Worm (Caenorhabditis elegans) whole organism, L4 larva: ENCODE measurements around the gene H39E20.1.

Experiments
- F37D6.2 ChIP-seq: sonication (generic microtip); optimal IDR thresholded peaks from 2 replicates; lab custom pipeline; 2016; ENCODE audit warnings: mild to moderate bottlenecking, missing genetic modification characterization, missing compliant biosample characterization
- Y105C5A.15 ChIP-seq: fragments of 200-800 bp; sonication (Bioruptor generic); IDR thresholded peaks from 2 replicates; pipeline ENCODE4 v1.3.6; 2022; ENCODE audit warnings: missing genetic modification characterization, missing compliant biosample characterization
- ZK337.2 ChIP-seq: fragments of 200-800 bp; sonication (Bioruptor generic); IDR thresholded peaks from 2 replicates; pipeline ENCODE4 v1.3.6; 2022; ENCODE audit warnings: missing genetic modification reagents, missing genetic modification characterization, missing compliant biosample characterization
- aha-1 ChIP-seq: fragments of 150-350 bp; peaks from one replicate; lab custom pipeline; 2014; ENCODE audit warnings: missing biosample characterization, missing genetic modification characterization
- ama-1 ChIP-seq: fragments of 150-350 bp; optimal IDR thresholded peaks from 2 replicates; lab custom pipeline; 2014; ENCODE audit warnings: inconsistent platforms, mixed read lengths
- arid-1 ChIP-seq: fragments of 200-800 bp; sonication (Bioruptor generic); conservative IDR thresholded peaks from 2 replicates; pipeline ENCODE4 v1.3.6; 2022; ENCODE audit warnings: missing genetic modification reagents, missing genetic modification characterization, missing compliant biosample characterization
- attf-4 ChIP-seq: sonication (generic microtip); optimal IDR thresholded peaks from 3 replicates; lab custom pipeline; 2017; ENCODE audit warnings: missing biosample characterization, missing genetic modification characterization
- ceh-20 ChIP-seq: fragments of 200-800 bp; sonication (Bioruptor generic); IDR thresholded peaks from 2 replicates; pipeline ENCODE4 v1.3.6; 2022; ENCODE audit warnings: missing genetic modification reagents, missing genetic modification characterization, missing compliant biosample characterization
- daf-16 ChIP-seq, 3 experiments: sonication (generic microtip); optimal IDR thresholded peaks; 2 replicates each; lab custom pipeline; 2016 to 2017; ENCODE audit warnings: missing genetic modification characterization in 3 of 3, missing genetic modification reagents in 3 of 3, mild to moderate bottlenecking in 2 of 3, missing compliant biosample characterization in 2 of 3, missing biosample characterization in 1 of 3, moderate library complexity in 1 of 3
- duxl-1 ChIP-seq: sonication (generic microtip); optimal IDR thresholded peaks from 2 replicates; lab custom pipeline; 2016; ENCODE audit warnings: mild to moderate bottlenecking, missing genetic modification characterization, moderate library complexity, missing compliant biosample characterization; ENCODE audit not compliant: poor library complexity
- hif-1 ChIP-seq, 2 experiments: sonication (generic microtip); optimal IDR thresholded peaks; 2 replicates each; lab custom pipeline; 2016 to 2017; ENCODE audit warnings: missing compliant biosample characterization in 2 of 2, missing genetic modification characterization in 2 of 2, missing genetic modification reagents in 2 of 2, missing genotype in 2 of 2, mild to moderate bottlenecking in 1 of 2
- hlh-30 ChIP-seq: sonication (generic microtip); optimal IDR thresholded peaks from 2 replicates; lab custom pipeline; 2017; ENCODE audit warnings: antibody characterized with exemption, mild to moderate bottlenecking, missing genetic modification characterization, missing compliant biosample characterization; ENCODE audit not compliant: insufficient read depth
- hmg-1.1 ChIP-seq: fragments of 200-800 bp; sonication (Bioruptor generic); IDR thresholded peaks from 2 replicates; pipeline ENCODE4 v1.3.6; 2022; ENCODE audit warnings: missing genetic modification reagents, missing genetic modification characterization, missing compliant biosample characterization
- lim-7 ChIP-seq: fragments of 200-800 bp; sonication (Bioruptor generic); IDR thresholded peaks from 2 replicates; pipeline ENCODE4 v1.3.6; 2022; ENCODE audit warnings: missing genetic modification characterization, missing compliant biosample characterization
- lin-38 ChIP-seq: fragments of 200-800 bp; sonication (Bioruptor generic); IDR thresholded peaks from 2 replicates; pipeline ENCODE4 v1.3.6; 2022; ENCODE audit warnings: missing genetic modification reagents, missing genetic modification characterization, missing compliant biosample characterization
- lin-39 ChIP-seq: fragments of 150-350 bp; optimal IDR thresholded peaks from 2 replicates; lab custom pipeline; 2014; ENCODE audit warnings: missing biosample characterization, missing genetic modification reagents, missing genetic modification characterization
- mdl-1 ChIP-seq, 2 experiments: fragments of 150-350 bp in 1 of 2; sonication (generic microtip) in 1 of 2; optimal IDR thresholded peaks; 2 replicates each; lab custom pipeline; 2014 to 2017; ENCODE audit warnings: missing biosample characterization in 2 of 2, missing genetic modification characterization in 2 of 2
- mep-1 ChIP-seq: fragments of 150-350 bp; sonication (generic microtip); optimal IDR thresholded peaks from 3 replicates; lab custom pipeline; 2014; ENCODE audit warnings: missing biosample characterization, missing genetic modification characterization
- mes-2 ChIP-seq: sonication (generic microtip); optimal IDR thresholded peaks from 2 replicates; lab custom pipeline; 2016; ENCODE audit warnings: missing genotype, mild to moderate bottlenecking, missing genetic modification characterization, missing compliant biosample characterization; ENCODE audit not compliant: poor library complexity, severe bottlenecking
- nhr-102 ChIP-seq: sonication (generic microtip); optimal IDR thresholded peaks from 2 replicates; lab custom pipeline; 2016; ENCODE audit warnings: mild to moderate bottlenecking, missing genetic modification characterization, moderate library complexity, missing compliant biosample characterization
- nhr-11 ChIP-seq: fragments of 150-350 bp; optimal IDR thresholded peaks from 2 replicates; lab custom pipeline; 2014; ENCODE audit warnings: missing biosample characterization, missing genetic modification characterization
- nhr-237 ChIP-seq: sonication (generic microtip); optimal IDR thresholded peaks from 2 replicates; lab custom pipeline; 2017; ENCODE audit warnings: missing biosample characterization, missing genetic modification characterization
- nhr-25 ChIP-seq: sonication (generic microtip); optimal IDR thresholded peaks from 2 replicates; lab custom pipeline; 2017; ENCODE audit warnings: missing genetic modification characterization, mild to moderate bottlenecking, missing compliant biosample characterization, antibody characterized with exemption, moderate library complexity, borderline replicate concordance; ENCODE audit not compliant: insufficient read depth
- nhr-42 ChIP-seq: fragments of 200-800 bp; sonication (Bioruptor generic); IDR thresholded peaks from 2 replicates; pipeline ENCODE4 v1.3.6; 2022; ENCODE audit warnings: missing genetic modification characterization, missing compliant biosample characterization
- nhr-77 ChIP-seq: fragments of 150-350 bp; optimal IDR thresholded peaks from 2 replicates; lab custom pipeline; 2014; ENCODE audit warnings: missing biosample characterization, missing genetic modification characterization
- pha-4 ChIP-seq, 2 experiments: fragments of 150-350 bp in 1 of 2; fragments of 200-800 bp in 1 of 2; sonication (Bioruptor generic) in 1 of 2; IDR thresholded peaks in 1 of 2; optimal IDR thresholded peaks in 1 of 2; 2 replicates each; pipeline versions ENCODE4 v1.3.6 to Lab custom; 2014 to 2022; ENCODE audit warnings: missing genetic modification characterization in 2 of 2, missing genetic modification reagents in 2 of 2, missing biosample characterization in 1 of 2, missing compliant biosample characterization in 1 of 2
- pqm-1 ChIP-seq: sonication (generic microtip); optimal IDR thresholded peaks from 2 replicates; lab custom pipeline; 2017; ENCODE audit warnings: missing biosample characterization, missing genetic modification characterization
- rbr-2 ChIP-seq: sonication (generic microtip); optimal IDR thresholded peaks from 2 replicates; lab custom pipeline; 2016; ENCODE audit warnings: missing genotype, missing genetic modification characterization, missing compliant biosample characterization
- set-16 ChIP-seq: fragments of 200-800 bp; sonication (Bioruptor generic); IDR thresholded peaks from 2 replicates; pipeline ENCODE4 v1.3.6; 2022; ENCODE audit warnings: missing genetic modification reagents, missing genetic modification characterization, missing compliant biosample characterization
- spr-3 ChIP-seq: fragments of 200-800 bp; sonication (Bioruptor generic); optimal IDR thresholded peaks from 2 replicates; lab custom pipeline; 2018; ENCODE audit warnings: mild to moderate bottlenecking, missing genetic modification characterization, missing compliant biosample characterization
- unc-39 ChIP-seq: sonication (generic microtip); optimal IDR thresholded peaks from 2 replicates; lab custom pipeline; 2017; ENCODE audit warnings: missing biosample characterization, missing genetic modification characterization
- unc-62 ChIP-seq, 3 experiments: fragments of 150-350 bp in 1 of 3; sonication (generic microtip); optimal IDR thresholded peaks in 2 of 3; peaks in 1 of 3; 1 replicate in 1 of 3; 2 replicates in 2 of 3; lab custom pipeline; 2014 to 2017; ENCODE audit warnings: missing biosample characterization in 3 of 3, missing genetic modification characterization in 3 of 3, missing genetic modification reagents in 3 of 3, missing genotype in 1 of 3
- vab-7 ChIP-seq: fragments of 200-800 bp; sonication (Bioruptor generic); IDR thresholded peaks from 2 replicates; pipeline ENCODE4 v1.3.6; 2022; ENCODE audit warnings: missing genetic modification reagents, missing genetic modification characterization, missing compliant biosample characterization
- zip-11 ChIP-seq: fragments of 200-800 bp; sonication (Bioruptor generic); IDR thresholded peaks from 2 replicates; pipeline ENCODE4 v1.3.6; 2022; ENCODE audit warnings: missing genetic modification characterization, missing compliant biosample characterization

The H39E20.1 gene

DNA sequence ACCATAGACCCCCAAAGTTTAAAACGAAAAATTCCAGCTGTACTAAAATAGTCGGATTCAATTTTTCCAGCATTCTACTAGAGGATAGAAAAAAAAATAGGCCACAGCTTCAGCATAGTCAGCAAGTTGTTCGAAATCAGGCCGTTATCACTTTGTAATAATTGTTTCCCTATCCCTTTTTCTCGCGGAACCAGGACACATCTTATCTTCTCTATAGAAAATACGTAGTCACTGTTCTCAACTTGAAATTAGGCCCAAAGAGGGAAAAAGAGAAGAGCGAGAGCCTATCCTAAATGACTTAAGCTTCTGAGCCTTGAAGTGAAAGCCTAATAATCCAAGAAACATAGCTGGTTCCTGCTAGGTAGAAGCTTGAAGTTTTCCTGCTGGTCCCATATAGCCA is 48.3 kb upstream of the H39E20.1 start (continued):
- no peak for TF ChIP-seq lin-39
- no peak for TF ChIP-seq pha-4 (GFP tag; IDR thresholded peaks at IDR 0.05; lab: Robert Waterston, UW)
- no peak for TF ChIP-seq pha-4 (tag; optimal IDR thresholded peaks at IDR 0.05; lab: Kevin White, UChicago)
- TF ChIP-seq nhr-25 (tag; lab: Kevin White, UChicago) = no peak
- peak; percentile 39; the same call in 1 of the 2 replicates for TF ChIP-seq nhr-42 (GFP tag; lab: Robert Waterston, UW)
- TF ChIP-seq duxl-1 (tag; lab: Kevin White, UChicago) = peak; percentile 64
- TF ChIP-seq mdl-1 (tag; optimal IDR thresholded peaks at IDR 0.05; lab: Kevin White, UChicago) = no peak
- TF ChIP-seq ZK337.2 (GFP tag; lab: Robert Waterston, UW) = no peak
- 0 out of 2 replicates have a peak, but pooled peaks have one; percentile 22 for TF ChIP-seq arid-1 (GFP tag; lab: Robert Waterston, UW)

DNA sequence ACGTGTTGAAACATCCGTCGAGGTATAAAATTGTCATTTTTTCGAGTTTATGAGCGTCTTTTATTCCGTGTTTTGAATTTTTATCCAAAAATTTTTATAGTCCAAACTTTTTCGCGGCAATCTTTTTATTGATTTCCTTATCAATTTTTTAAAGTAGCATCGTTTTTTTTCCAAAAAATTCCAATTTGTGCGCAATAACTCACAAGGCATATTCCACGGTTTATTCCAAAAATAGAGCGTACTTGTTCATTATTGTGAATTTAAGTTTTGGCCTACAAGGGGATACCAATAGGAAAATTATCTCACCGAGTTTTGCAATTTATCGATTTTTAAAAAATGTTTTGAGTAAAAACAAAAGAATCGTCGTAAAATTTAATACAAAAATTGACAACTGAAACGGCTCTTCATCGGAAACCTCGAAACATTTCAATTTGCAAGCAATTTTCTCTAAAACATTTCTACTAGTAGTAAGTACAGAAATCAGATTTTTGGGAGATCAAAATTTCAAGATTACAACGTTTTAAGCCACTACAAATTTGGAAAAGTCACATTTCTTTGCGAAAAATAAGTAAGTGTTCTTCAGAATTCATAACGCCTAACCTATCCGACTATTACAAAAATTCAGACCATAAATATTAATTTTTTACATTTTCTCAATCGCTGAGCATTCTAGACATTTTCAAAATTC is 46.3 kb upstream of the H39E20.1 start:
- no peak for TF ChIP-seq vab-7
- TF ChIP-seq nhr-237 (tag; lab: Kevin White, UChicago) = no peak
- peak; percentile 68 for TF ChIP-seq aha-1 (tag; lab: Kevin White, UChicago)
- TF ChIP-seq ama-1 = no peak
- TF ChIP-seq hmg-1.1 (GFP tag; lab: Robert Waterston, UW) = no peak
- TF ChIP-seq lim-7 (GFP tag; lab: Robert Waterston, UW) = no peak
- TF ChIP-seq attf-4 = no peak
- TF ChIP-seq unc-62 (GFP tag; optimal IDR thresholded peaks at IDR 0.05 in 1 of 2; lab: Kevin White, UChicago) = peak in 1 of 2 experiments; percentile 89
- TF ChIP-seq unc-62 (tag; optimal IDR thresholded peaks at IDR 0.05; lab: Kevin White, UChicago) = no peak
- TF ChIP-seq nhr-102 (tag; lab: Kevin White, UChicago) = peak; percentile 55
- peak; percentile 8 for TF ChIP-seq duxl-1 (tag; lab: Kevin White, UChicago)
- peak; percentile 61 for TF ChIP-seq nhr-77 (tag; lab: Kevin White, UChicago)
- TF ChIP-seq zip-11 (GFP tag; lab: Robert Waterston, UW) = no peak
- TF ChIP-seq pqm-1 = no peak
- peak; percentile 0 for TF ChIP-seq mep-1 (tag; lab: Kevin White, UChicago)
- peak in 1 of 2 experiments; percentile 17 for TF ChIP-seq hif-1 (tag; optimal IDR thresholded peaks at IDR 0.05; lab: Kevin White, UChicago)
- no peak for TF ChIP-seq ceh-20 (GFP tag; lab: Robert Waterston, UW)
- TF ChIP-seq daf-16 (GFP tag; optimal IDR thresholded peaks at IDR 0.05; lab: Kevin White, UChicago) = no peak
- TF ChIP-seq daf-16 (tag; optimal IDR thresholded peaks at IDR 0.05; lab: Kevin White, UChicago) = peak; percentile 37
- peak; percentile 10; the same call in 1 of the 2 replicates for TF ChIP-seq lin-38 (GFP tag; lab: Robert Waterston, UW)
- TF ChIP-seq, all 104 proteins: peak for 9

DNA sequence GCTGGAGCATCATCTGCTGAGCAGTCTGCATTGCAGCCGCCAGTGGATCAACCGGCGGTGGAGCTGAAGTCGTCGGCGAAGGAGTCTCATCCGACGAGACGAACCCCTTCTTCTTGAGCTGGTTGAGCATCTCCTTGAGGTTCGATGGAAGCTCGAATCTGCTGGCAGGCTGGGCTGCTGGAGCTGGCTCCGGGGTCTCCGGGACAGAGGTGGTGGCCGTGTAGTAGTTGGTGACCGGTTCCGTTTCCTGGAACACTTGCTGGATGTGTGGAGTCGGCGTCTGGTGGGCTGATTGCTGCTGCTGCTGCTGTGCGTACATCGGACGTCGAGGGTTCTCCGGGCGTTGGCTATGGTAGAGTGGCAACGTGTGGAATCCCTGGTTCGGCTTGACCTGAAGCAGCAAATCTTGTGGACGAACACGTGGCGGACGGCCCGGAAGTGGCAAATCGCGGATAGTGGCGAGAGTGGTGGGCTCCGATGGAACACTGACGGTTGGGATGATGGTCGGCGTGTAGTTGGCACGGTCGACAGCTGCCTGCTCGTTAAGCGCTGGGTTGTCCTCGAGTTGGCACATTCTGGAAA is 44.3 kb upstream of the H39E20.1 start:
- TF ChIP-seq set-16 (peak; percentile 93), rbr-2 (tag; lab: Kevin White, UChicago) (no peak), aha-1 (tag; lab: Kevin White, UChicago) (peak; percentile 15)

DNA sequence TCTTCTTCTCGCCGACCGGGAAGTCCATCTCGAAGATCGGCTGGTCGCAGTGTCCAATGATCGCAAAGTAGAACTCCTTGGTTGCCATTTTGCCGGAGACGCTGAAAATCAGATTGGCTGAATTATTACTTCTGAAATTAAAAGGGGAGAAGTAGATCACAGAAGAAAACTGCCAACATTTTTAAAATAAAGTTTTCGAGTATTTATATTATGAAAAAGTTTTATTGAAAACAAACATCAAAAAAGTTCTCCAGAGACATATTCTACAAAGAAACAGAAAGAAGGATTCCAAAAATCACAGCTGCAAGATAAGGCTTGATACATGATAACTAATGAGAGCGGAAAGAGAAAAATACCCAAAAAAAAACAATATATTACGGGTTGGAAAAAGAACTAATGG is 42.7 kb upstream of the H39E20.1 start, which contains the start of gene sedl-1:
sedl-1 (minus strand) TSS at position 101 of the 400 bp plus-strand sequence.
- TF ChIP-seq daf-16 (GFP tag; optimal IDR thresholded peaks at IDR 0.05; lab: Kevin White, UChicago) (no peak), daf-16 (tag; optimal IDR thresholded peaks at IDR 0.05; lab: Kevin White, UChicago) (no peak), aha-1 (tag; lab: Kevin White, UChicago) (peak; percentile 24)
- TF ChIP-seq, all 104 proteins: peak for 1

ce11 chrX:1438925-1439324 is 41.5 kb upstream of the H39E20.1 start:
- TF ChIP-seq mep-1 (tag; lab: Kevin White, UChicago) (peak; percentile 28), unc-39 (no peak), vab-7 (0 out of 2 replicates have a peak, but pooled peaks have one; percentile 33), Y105C5A.15 (GFP tag; lab: Robert Waterston, UW) (0 out of 2 replicates have a peak, but pooled peaks have one; percentile 22), hlh-30 (tag; lab: Kevin White, UChicago) (peak; percentile 52), nhr-11 (tag; lab: Kevin White, UChicago) (no peak), hmg-1.1 (GFP tag; lab: Robert Waterston, UW) (0 out of 2 replicates have a peak, but pooled peaks have one; percentile 25), set-16 (no peak), spr-3 (GFP tag; lab: Kevin White, UChicago) (no peak), F37D6.2 (tag; lab: Kevin White, UChicago) (peak; percentile 69), mes-2 (tag; lab: Kevin White, UChicago) (peak; percentile 32), mdl-1 (tag; optimal IDR thresholded peaks at IDR 0.05; lab: Kevin White, UChicago) (peak in 1 of 2 experiments; percentile 53), rbr-2 (tag; lab: Kevin White, UChicago) (peak; percentile 30)
